Worm (Caenorhabditis elegans) whole organism, L2 larva: ENCODE data around the gene F01D4.5.

ENCODE experiments used
- C34F6.9 ChIP-seq: fragments of 150-350 bp; optimal IDR thresholded peaks from 2 replicates; lab custom pipeline; 2014; ENCODE audit warnings: missing biosample characterization, missing genetic modification characterization
- F13H6.1 ChIP-seq: sonication (generic microtip); optimal IDR thresholded peaks from 2 replicates; lab custom pipeline; 2016; ENCODE audit warnings: missing genetic modification characterization, missing compliant biosample characterization
- R02D3.7 ChIP-seq: fragments of 150-350 bp; optimal IDR thresholded peaks from 2 replicates; lab custom pipeline; 2014; ENCODE audit warnings: missing biosample characterization, missing genetic modification characterization
- Y55F3AM.14 ChIP-seq: fragments of 200-800 bp; sonication (Bioruptor generic); optimal IDR thresholded peaks from 2 replicates; lab custom pipeline; 2018; ENCODE audit warnings: mild to moderate bottlenecking, missing genetic modification characterization, missing compliant biosample characterization
- ZK546.5 ChIP-seq: sonication (generic microtip); optimal IDR thresholded peaks from 2 replicates; lab custom pipeline; 2017; ENCODE audit warnings: missing biosample characterization, missing genetic modification characterization
- alr-1 ChIP-seq: fragments of 150-350 bp; optimal IDR thresholded peaks from 2 replicates; lab custom pipeline; 2014; ENCODE audit warnings: missing biosample characterization, missing genetic modification characterization
- aly-2 ChIP-seq: fragments of 150-350 bp; optimal IDR thresholded peaks from 2 replicates; lab custom pipeline; 2014; ENCODE audit warnings: missing biosample characterization, missing genetic modification characterization
- ama-1 ChIP-seq: fragments of 150-350 bp; optimal IDR thresholded peaks from 2 replicates; lab custom pipeline; 2018; ENCODE audit warnings: inconsistent platforms
- blmp-1 ChIP-seq: sonication (generic microtip); optimal IDR thresholded peaks from 2 replicates; lab custom pipeline; 2017; ENCODE audit warnings: missing genetic modification characterization, mild to moderate bottlenecking, missing compliant biosample characterization, antibody characterized with exemption, moderate library complexity; ENCODE audit not compliant: insufficient read depth
- ceh-16 ChIP-seq: fragments of 150-350 bp; optimal IDR thresholded peaks from 2 replicates; lab custom pipeline; 2014; ENCODE audit warnings: missing biosample characterization, missing genetic modification characterization
- ceh-82 ChIP-seq: fragments of 150-350 bp; optimal IDR thresholded peaks from 2 replicates; lab custom pipeline; 2014; ENCODE audit warnings: missing biosample characterization, missing genetic modification characterization
- crh-2 ChIP-seq: sonication (generic microtip); optimal IDR thresholded peaks from 2 replicates; lab custom pipeline; 2017; ENCODE audit warnings: missing biosample characterization, missing genetic modification characterization
- dmd-4 ChIP-seq: sonication (generic microtip); optimal IDR thresholded peaks from 2 replicates; lab custom pipeline; 2017; ENCODE audit warnings: missing biosample characterization, missing genetic modification characterization
- egl-27 ChIP-seq: sonication (generic microtip); optimal IDR thresholded peaks from 3 replicates; lab custom pipeline; 2017; ENCODE audit warnings: missing biosample characterization, missing genetic modification reagents, missing genetic modification characterization
- elt-1 ChIP-seq: fragments of 150-350 bp; optimal IDR thresholded peaks from 2 replicates; lab custom pipeline; 2014; ENCODE audit warnings: missing biosample characterization, missing genetic modification characterization
- elt-3 ChIP-seq: sonication (generic microtip); optimal IDR thresholded peaks from 2 replicates; lab custom pipeline; 2017; ENCODE audit warnings: missing biosample characterization, missing genetic modification characterization
- fos-1 ChIP-seq: fragments of 150-350 bp; optimal IDR thresholded peaks from 2 replicates; lab custom pipeline; 2014; ENCODE audit warnings: missing biosample characterization, missing genetic modification characterization
- gmeb-1 ChIP-seq: fragments of 150-350 bp; optimal IDR thresholded peaks from 2 replicates; lab custom pipeline; 2014; ENCODE audit warnings: missing biosample characterization, missing genetic modification characterization
- lin-11 ChIP-seq: fragments of 150-350 bp; sonication (generic microtip); optimal IDR thresholded peaks from 2 replicates; lab custom pipeline; 2014; ENCODE audit warnings: missing biosample characterization, missing genetic modification characterization, inconsistent platforms, mixed read lengths
- lin-13 ChIP-seq: fragments of 150-350 bp; optimal IDR thresholded peaks from 2 replicates; lab custom pipeline; 2014; ENCODE audit warnings: missing biosample characterization, missing genetic modification reagents, missing genetic modification characterization
- lin-39 ChIP-seq: fragments of 150-350 bp; optimal IDR thresholded peaks from 2 replicates; lab custom pipeline; 2014; ENCODE audit warnings: missing biosample characterization, missing genetic modification reagents, missing genetic modification characterization
- lsy-2 ChIP-seq, 2 experiments: fragments of 150-350 bp in 1 of 2; sonication (generic microtip) in 1 of 2; optimal IDR thresholded peaks; 2 replicates each; lab custom pipeline; 2014 to 2017; ENCODE audit warnings: missing biosample characterization in 2 of 2, missing genetic modification characterization in 2 of 2
- mab-5 ChIP-seq: fragments of 150-350 bp; optimal IDR thresholded peaks from 2 replicates; lab custom pipeline; 2014; ENCODE audit warnings: missing biosample characterization, missing genetic modification characterization
- mbf-1 ChIP-seq: sonication (generic microtip); optimal IDR thresholded peaks from 2 replicates; lab custom pipeline; 2017; ENCODE audit warnings: missing biosample characterization, missing genetic modification characterization
- mdl-1 ChIP-seq, 2 experiments: fragments of 150-350 bp in 1 of 2; sonication (generic microtip) in 1 of 2; optimal IDR thresholded peaks; 2 replicates each; lab custom pipeline; 2017; ENCODE audit warnings: missing biosample characterization in 2 of 2, missing genetic modification characterization in 2 of 2
- nhr-10 ChIP-seq: sonication (generic microtip); optimal IDR thresholded peaks from 2 replicates; lab custom pipeline; 2017; ENCODE audit warnings: missing biosample characterization, missing genetic modification characterization
- nhr-11 ChIP-seq: fragments of 150-350 bp; optimal IDR thresholded peaks from 2 replicates; lab custom pipeline; 2014; ENCODE audit warnings: missing biosample characterization, missing genetic modification characterization
- nhr-12 ChIP-seq: fragments of 150-350 bp; optimal IDR thresholded peaks from 2 replicates; lab custom pipeline; 2014; ENCODE audit warnings: missing biosample characterization, missing genetic modification characterization
- nhr-129 ChIP-seq: fragments of 150-350 bp; optimal IDR thresholded peaks from 2 replicates; lab custom pipeline; 2014; ENCODE audit warnings: missing biosample characterization, missing genetic modification characterization
- nhr-21 ChIP-seq: fragments of 150-350 bp; optimal IDR thresholded peaks from 2 replicates; lab custom pipeline; 2014; ENCODE audit warnings: missing biosample characterization, missing genetic modification characterization
- nhr-23 ChIP-seq: fragments of 150-350 bp; optimal IDR thresholded peaks from 2 replicates; lab custom pipeline; 2014; ENCODE audit warnings: missing biosample characterization, missing genetic modification reagents, missing genetic modification characterization
- nhr-237 ChIP-seq: fragments of 150-350 bp; optimal IDR thresholded peaks from 2 replicates; lab custom pipeline; 2014; ENCODE audit warnings: missing biosample characterization, missing genetic modification characterization
- nhr-25 ChIP-seq: fragments of 150-350 bp; sonication (generic microtip); optimal IDR thresholded peaks from 3 replicates; lab custom pipeline; 2014; ENCODE audit warnings: missing biosample characterization, missing genetic modification characterization
- nhr-6 ChIP-seq: fragments of 150-350 bp; optimal IDR thresholded peaks from 2 replicates; lab custom pipeline; 2014; ENCODE audit warnings: missing biosample characterization, missing genetic modification characterization
- nhr-77 ChIP-seq: fragments of 150-350 bp; optimal IDR thresholded peaks from 2 replicates; lab custom pipeline; 2014; ENCODE audit warnings: missing biosample characterization, missing genetic modification characterization
- peb-1 ChIP-seq: fragments of 150-350 bp; optimal IDR thresholded peaks from 2 replicates; lab custom pipeline; 2014; ENCODE audit warnings: missing biosample characterization, missing genetic modification characterization
- sem-4 ChIP-seq: fragments of 150-350 bp; optimal IDR thresholded peaks from 2 replicates; lab custom pipeline; 2014; ENCODE audit warnings: missing biosample characterization, missing genetic modification reagents, missing genetic modification characterization
- skn-1 ChIP-seq: sonication (generic microtip); optimal IDR thresholded peaks from 2 replicates; lab custom pipeline; 2017; ENCODE audit warnings: missing biosample characterization, missing genetic modification characterization
- sma-3 ChIP-seq: sonication (generic microtip); optimal IDR thresholded peaks from 2 replicates; lab custom pipeline; 2016; ENCODE audit warnings: missing genetic modification reagents, missing genetic modification characterization, missing compliant biosample characterization
- sma-9 ChIP-seq, 2 experiments: fragments of 150-350 bp in 1 of 2; sonication (generic microtip) in 1 of 2; optimal IDR thresholded peaks; 2 replicates each; lab custom pipeline; 2014 to 2016; ENCODE audit warnings: missing genetic modification characterization in 2 of 2, mild to moderate bottlenecking in 1 of 2, missing biosample characterization in 1 of 2, missing compliant biosample characterization in 1 of 2, missing genetic modification reagents in 1 of 2, moderate library complexity in 1 of 2
- snpc-4 ChIP-seq: fragments of 150-350 bp; optimal IDR thresholded peaks from 2 replicates; lab custom pipeline; 2014; ENCODE audit warnings: missing biosample characterization, missing genetic modification characterization
- unc-39 ChIP-seq: fragments of 150-350 bp; optimal IDR thresholded peaks from 2 replicates; lab custom pipeline; 2014; ENCODE audit warnings: missing biosample characterization, missing genetic modification characterization
- unc-55 ChIP-seq: fragments of 150-350 bp; sonication (generic microtip); optimal IDR thresholded peaks from 3 replicates; lab custom pipeline; 2014; ENCODE audit warnings: missing biosample characterization, missing genetic modification reagents, missing genetic modification characterization
- unc-62 ChIP-seq: fragments of 150-350 bp; optimal IDR thresholded peaks from 2 replicates; lab custom pipeline; 2014; ENCODE audit warnings: missing biosample characterization, missing genetic modification reagents, missing genetic modification characterization
- zag-1 ChIP-seq: fragments of 150-350 bp; optimal IDR thresholded peaks from 2 replicates; lab custom pipeline; 2014; ENCODE audit warnings: missing biosample characterization, missing genetic modification characterization
- ztf-1 ChIP-seq: fragments of 200-800 bp; sonication (Bioruptor generic); conservative IDR thresholded peaks from 2 replicates; pipeline ENCODE4 v1.3.6; 2022; ENCODE audit warnings: missing genetic modification characterization, missing compliant biosample characterization
- ztf-11 ChIP-seq: sonication (generic microtip); optimal IDR thresholded peaks from 2 replicates; lab custom pipeline; 2017; ENCODE audit warnings: missing biosample characterization, missing genetic modification characterization
- ztf-4 ChIP-seq: fragments of 150-350 bp; optimal IDR thresholded peaks from 2 replicates; lab custom pipeline; 2014; ENCODE audit warnings: missing biosample characterization, missing genetic modification characterization

The F01D4.5 gene

ce11 chrIV:10483607-10484117 lies at the start of gene F01D4.5, which contains the start of gene ced-5:
F01D4.5 (minus strand) TSS chrIV:10483657.
ced-5 (plus strand) TSS chrIV:10484110.
- TF ChIP-seq nhr-11 (tag; lab: Kevin White, UChicago) = no peak
- TF ChIP-seq Y55F3AM.14 (GFP tag; lab: Kevin White, UChicago) = no peak
- TF ChIP-seq ztf-4 (tag; lab: Kevin White, UChicago) = peak; percentile 10
- TF ChIP-seq peb-1 (tag; lab: Kevin White, UChicago) = no peak
- TF ChIP-seq nhr-10 (tag; lab: Kevin White, UChicago) = no peak
- peak; percentile 10 for TF ChIP-seq snpc-4 (tag; lab: Kevin White, UChicago)
- peak; percentile 71 for TF ChIP-seq sem-4 (tag; lab: Kevin White, UChicago)
- TF ChIP-seq mbf-1 (tag; lab: Kevin White, UChicago) = no peak
- TF ChIP-seq blmp-1 (tag; lab: Kevin White, UChicago) = peak; percentile 7
- no peak for TF ChIP-seq alr-1 (tag; lab: Kevin White, UChicago)
- TF ChIP-seq unc-39 (tag; lab: Kevin White, UChicago) = no peak
- TF ChIP-seq nhr-12 (tag; lab: Kevin White, UChicago) = no peak
- no peak for TF ChIP-seq skn-1 (tag; lab: Kevin White, UChicago)
- no peak for TF ChIP-seq elt-1 (tag; lab: Kevin White, UChicago)
- peak; percentile 89 for TF ChIP-seq sma-3 (GFP tag; lab: Kevin White, UChicago)
- TF ChIP-seq lin-39 = no peak
- TF ChIP-seq gmeb-1 = peak; percentile 84
- peak; percentile 62 for TF ChIP-seq lin-13 (GFP tag; lab: Kevin White, UChicago)
- peak; percentile 46 for TF ChIP-seq nhr-129 (tag; lab: Kevin White, UChicago)
- TF ChIP-seq unc-62 (GFP tag; lab: Kevin White, UChicago) = no peak
- no peak for TF ChIP-seq ceh-82 (tag; lab: Kevin White, UChicago)
- no peak for TF ChIP-seq nhr-23 (tag; lab: Kevin White, UChicago)
- TF ChIP-seq nhr-77 (tag; lab: Kevin White, UChicago) = no peak
- TF ChIP-seq egl-27 (tag; lab: Kevin White, UChicago) = peak; percentile 57
- no peak for TF ChIP-seq dmd-4 (tag; lab: Kevin White, UChicago)
- TF ChIP-seq fos-1 (tag; lab: Kevin White, UChicago) = peak; percentile 92
- no peak for TF ChIP-seq ztf-1
- peak; percentile 72 for TF ChIP-seq unc-55
- TF ChIP-seq ceh-16 (tag; lab: Kevin White, UChicago) = peak; percentile 35
- no peak for TF ChIP-seq ztf-11 (tag; lab: Kevin White, UChicago)
- no peak for TF ChIP-seq R02D3.7 (tag; lab: Kevin White, UChicago)
- no peak for TF ChIP-seq nhr-25
- peak; percentile 84 for TF ChIP-seq F13H6.1
- no peak for TF ChIP-seq nhr-237
- peak; percentile 63 for TF ChIP-seq nhr-6 (tag; lab: Kevin White, UChicago)
- TF ChIP-seq lsy-2 (tag; optimal IDR thresholded peaks at IDR 0.05; lab: Kevin White, UChicago) = peak; percentile 67 to 87
- no peak for TF ChIP-seq ama-1 (lab: Kevin White, UChicago)
- peak; percentile 85 for TF ChIP-seq C34F6.9
- peak; percentile 26 for TF ChIP-seq lin-11 (tag; lab: Kevin White, UChicago)
- no peak for TF ChIP-seq mdl-1 (tag; optimal IDR thresholded peaks at IDR 0.05; lab: Kevin White, UChicago)
- no peak for TF ChIP-seq elt-3 (tag; lab: Kevin White, UChicago)
- TF ChIP-seq nhr-21 (tag; lab: Kevin White, UChicago) = peak; percentile 59
- TF ChIP-seq sma-9 (GFP tag; optimal IDR thresholded peaks at IDR 0.05; lab: Kevin White, UChicago) = peak; percentile 94
- TF ChIP-seq sma-9 (tag; optimal IDR thresholded peaks at IDR 0.05; lab: Kevin White, UChicago) = no peak
- no peak for TF ChIP-seq ZK546.5
- no peak for TF ChIP-seq aly-2 (tag; lab: Kevin White, UChicago)
- TF ChIP-seq crh-2 (tag; lab: Kevin White, UChicago) = peak; percentile 64
- TF ChIP-seq mab-5 (tag; lab: Kevin White, UChicago) = no peak
- TF ChIP-seq zag-1 (tag; lab: Kevin White, UChicago) = no peak
- TF ChIP-seq, all 48 proteins: peak for 20
